Worm (Caenorhabditis elegans) whole organism, mixed stage, embryonic: ENCODE data around the gene lido-8.

Source experiments
- ceh-83 ChIP-seq: fragments of 200-800 bp; sonication (Bioruptor generic); optimal IDR thresholded peaks from 2 replicates; lab custom pipeline; 2018; ENCODE audit warnings: mild to moderate bottlenecking, missing genetic modification characterization, missing compliant biosample characterization
- nhr-237 ChIP-seq: fragments of 150-350 bp; optimal IDR thresholded peaks from 2 replicates; lab custom pipeline; 2014; ENCODE audit warnings: missing biosample characterization, missing genetic modification characterization
- nhr-28 ChIP-seq: fragments of 150-350 bp; optimal IDR thresholded peaks from 2 replicates; lab custom pipeline; 2014; ENCODE audit warnings: missing biosample characterization, missing genetic modification characterization
- nhr-76 ChIP-seq: sonication (generic microtip); optimal IDR thresholded peaks from 2 replicates; lab custom pipeline; 2017; ENCODE audit warnings: missing biosample characterization, missing genetic modification characterization
- pha-4 ChIP-seq: fragments of 150-350 bp; optimal IDR thresholded peaks from 2 replicates; lab custom pipeline; 2018; ENCODE audit warnings: missing biosample characterization, missing genetic modification reagents, missing genetic modification characterization
- snpc-4 ChIP-seq: fragments of 150-350 bp; optimal IDR thresholded peaks from 2 replicates; lab custom pipeline; 2014; ENCODE audit warnings: missing biosample characterization, missing genetic modification characterization
- sptf-1 ChIP-seq: sonication (generic microtip); optimal IDR thresholded peaks from 2 replicates; lab custom pipeline; 2017; ENCODE audit warnings: mild to moderate bottlenecking, missing genetic modification characterization, moderate library complexity, missing compliant biosample characterization
- unc-39 ChIP-seq: fragments of 150-350 bp; optimal IDR thresholded peaks from 2 replicates; lab custom pipeline; 2014; ENCODE audit warnings: missing biosample characterization, missing genetic modification characterization
- unc-62 ChIP-seq: fragments of 150-350 bp; optimal IDR thresholded peaks from 2 replicates; lab custom pipeline; 2014; ENCODE audit warnings: missing biosample characterization, missing genetic modification reagents, missing genetic modification characterization

- TF ChIP-seq snpc-4 (tag; lab: Kevin White, UChicago) (no peak), ceh-83 (GFP tag; lab: Kevin White, UChicago) (no peak), nhr-28 (tag; lab: Kevin White, UChicago) (no peak), nhr-76 (tag; lab: Kevin White, UChicago) (no peak), pha-4 (tag; lab: Kevin White, UChicago) (no peak), unc-62 (GFP tag; lab: Kevin White, UChicago) (no peak), sptf-1 (tag; lab: Kevin White, UChicago) (no peak), unc-39 (tag; lab: Kevin White, UChicago) (no peak), nhr-237 (tag; lab: Kevin White, UChicago) (no peak)
Measured at ce11 chrII:3038453-3038909, 41.7 kb downstream of the lido-8 start, which contains the start of the genes B0454.26 and B0454.5.
